Fruit fly (Drosophila melanogaster) whole organism, embryonic: ENCODE data around the gene CheA75a.

Source experiments
- CG10209 ChIP-seq: fragments of 200-800 bp; sonication (Bioruptor generic); optimal IDR thresholded peaks from 3 replicates; lab custom pipeline; 2017; ENCODE audit warnings: missing biosample characterization, mild to moderate bottlenecking, missing genetic modification characterization, missing genetic modification reagents
- CG1024 ChIP-seq: fragments of 200-800 bp; sonication (Bioruptor generic); IDR thresholded peaks from 2 replicates; pipeline ENCODE4 v1.3.6; 2022; ENCODE audit warnings: missing biosample characterization, missing genetic modification characterization
- CG10267 ChIP-seq: fragments of 200-800 bp; sonication (Bioruptor generic); optimal IDR thresholded peaks from 2 replicates; lab custom pipeline; 2018; ENCODE audit warnings: missing biosample characterization, mild to moderate bottlenecking, missing genetic modification characterization, moderate library complexity
- CG10959 ChIP-seq: fragments of 200-800 bp; sonication (Bioruptor generic); IDR thresholded peaks from 2 replicates; pipeline ENCODE4 v1.3.6; 2022; ENCODE audit warnings: missing biosample characterization, missing genetic modification characterization
- CG11695 ChIP-seq: fragments of 200-800 bp; sonication (Bioruptor generic); IDR thresholded peaks from 3 replicates; pipeline ENCODE4 v1.3.6; 2022; ENCODE audit warnings: missing biosample characterization, missing genetic modification characterization
- CG12391 ChIP-seq: fragments of 200-800 bp; sonication (Bioruptor generic); optimal IDR thresholded peaks from 3 replicates; lab custom pipeline; 2018; ENCODE audit warnings: missing biosample characterization, mild to moderate bottlenecking, missing genetic modification characterization, moderate library complexity
- CG13424 ChIP-seq: fragments of 200-800 bp; sonication (Bioruptor generic); optimal IDR thresholded peaks from 2 replicates; lab custom pipeline; 2019; ENCODE audit warnings: missing biosample characterization, mild to moderate bottlenecking, missing genetic modification characterization, moderate library complexity
- CG14014 ChIP-seq: fragments of 200-800 bp; sonication (Bioruptor generic); IDR thresholded peaks from 2 replicates; pipeline ENCODE4 v1.3.6; 2022; ENCODE audit warnings: missing biosample characterization, missing genetic modification characterization
- CG14710 ChIP-seq: fragments of 200-800 bp; sonication (Bioruptor generic); optimal IDR thresholded peaks from 3 replicates; lab custom pipeline; 2019; ENCODE audit warnings: missing biosample characterization, mild to moderate bottlenecking, missing genetic modification characterization, moderate library complexity
- CG1602 ChIP-seq: fragments of 200-800 bp; sonication (Bioruptor generic); optimal IDR thresholded peaks from 3 replicates; lab custom pipeline; 2016; ENCODE audit warnings: missing biosample characterization, missing genetic modification characterization
- CG16815 ChIP-seq: fragments of 200-800 bp; sonication (Bioruptor generic); optimal IDR thresholded peaks from 3 replicates; lab custom pipeline; 2017; ENCODE audit warnings: missing biosample characterization, mild to moderate bottlenecking, missing genetic modification characterization
- CG17328 ChIP-seq: fragments of 200-800 bp; sonication (Bioruptor generic); IDR thresholded peaks from 2 replicates; pipeline ENCODE4 v1.3.6; 2022; ENCODE audit warnings: missing biosample characterization, missing genetic modification characterization
- CG17361 ChIP-seq: fragments of 200-800 bp; sonication (Bioruptor generic); IDR thresholded peaks from 3 replicates; pipeline ENCODE4 v1.3.6; 2022; ENCODE audit warnings: missing biosample characterization, missing genetic modification characterization
- CG17385 ChIP-seq: fragments of 200-800 bp; sonication (Bioruptor generic); optimal IDR thresholded peaks from 3 replicates; lab custom pipeline; 2018; ENCODE audit warnings: missing biosample characterization, mild to moderate bottlenecking, missing genetic modification characterization
- CG31441 ChIP-seq: fragments of 200-800 bp; sonication (Bioruptor generic); IDR thresholded peaks from 2 replicates; pipeline ENCODE4 v1.3.6; 2022; ENCODE audit warnings: missing biosample characterization, missing genetic modification characterization
- CG34422 ChIP-seq: fragments of 200-800 bp; sonication (Bioruptor generic); IDR thresholded peaks from 3 replicates; pipeline ENCODE4 v1.3.6; 2022; ENCODE audit warnings: missing biosample characterization, missing genetic modification characterization
- CG5245 ChIP-seq: fragments of 200-800 bp; sonication (Bioruptor generic); optimal IDR thresholded peaks from 3 replicates; lab custom pipeline; 2016; ENCODE audit warnings: missing biosample characterization, missing genetic modification characterization
- CG6254 ChIP-seq: fragments of 200-800 bp; sonication (Bioruptor generic); optimal IDR thresholded peaks from 3 replicates; lab custom pipeline; 2017; ENCODE audit warnings: mild to moderate bottlenecking, missing biosample characterization, missing genetic modification reagents, missing genetic modification characterization
- CG6813 ChIP-seq: fragments of 200-800 bp; sonication (Bioruptor generic); optimal IDR thresholded peaks from 2 replicates; lab custom pipeline; 2017; ENCODE audit warnings: missing biosample characterization, missing genetic modification characterization, mild to moderate bottlenecking, moderate library complexity, missing genetic modification reagents
- CG7839 ChIP-seq: fragments of 200-800 bp; sonication (Bioruptor generic); optimal IDR thresholded peaks from 3 replicates; lab custom pipeline; 2018; ENCODE audit warnings: missing biosample characterization, mild to moderate bottlenecking, missing genetic modification characterization, moderate library complexity
- CG8388 ChIP-seq: fragments of 200-800 bp; sonication (Bioruptor generic); optimal IDR thresholded peaks from 2 replicates; lab custom pipeline; 2019; ENCODE audit warnings: missing biosample characterization, mild to moderate bottlenecking, missing genetic modification characterization, moderate library complexity
- CG8924 ChIP-seq: fragments of 200-800 bp; optimal IDR thresholded peaks from 3 replicates; lab custom pipeline; 2019; ENCODE audit warnings: missing biosample characterization, mild to moderate bottlenecking, missing genetic modification characterization, moderate library complexity
- CG9932 ChIP-seq: fragments of 200-800 bp; sonication (Bioruptor generic); IDR thresholded peaks from 2 replicates; pipeline ENCODE4 v1.3.6; 2022; ENCODE audit warnings: missing biosample characterization, missing genetic modification characterization
- Camta ChIP-seq: fragments of 200-800 bp; sonication (Bioruptor generic); optimal IDR thresholded peaks from 2 replicates; lab custom pipeline; 2016; ENCODE audit warnings: missing biosample characterization, missing genetic modification characterization
- Chrac-16 ChIP-seq: fragments of 200-800 bp; sonication (Bioruptor generic); optimal IDR thresholded peaks from 3 replicates; lab custom pipeline; 2016; ENCODE audit warnings: missing biosample characterization, missing genetic modification characterization
- D19A ChIP-seq: fragments of 200-800 bp; optimal IDR thresholded peaks from 3 replicates; lab custom pipeline; 2019; ENCODE audit warnings: missing biosample characterization, mild to moderate bottlenecking, missing genetic modification characterization, moderate library complexity
- D19B ChIP-seq: fragments of 200-800 bp; sonication (Bioruptor generic); optimal IDR thresholded peaks from 2 replicates; lab custom pipeline; 2017; ENCODE audit warnings: missing biosample characterization, mild to moderate bottlenecking, missing genetic modification characterization
- Fer3 ChIP-seq: fragments of 200-800 bp; sonication (Bioruptor generic); optimal IDR thresholded peaks from 2 replicates; lab custom pipeline; 2018; ENCODE audit warnings: missing biosample characterization, mild to moderate bottlenecking, missing genetic modification characterization, moderate library complexity
- Hr3 ChIP-seq: fragments of 200-800 bp; sonication (Bioruptor generic); optimal IDR thresholded peaks from 3 replicates; lab custom pipeline; 2016; ENCODE audit warnings: missing biosample characterization, missing genetic modification characterization
- Kr ChIP-seq: fragments of 200-800 bp; sonication (Bioruptor generic); optimal IDR thresholded peaks from 2 replicates; lab custom pipeline; 2017; ENCODE audit warnings: missing biosample characterization, mild to moderate bottlenecking, missing genetic modification characterization
- Sox102F ChIP-seq: fragments of 200-800 bp; sonication (Bioruptor generic); optimal IDR thresholded peaks from 2 replicates; lab custom pipeline; 2018; ENCODE audit warnings: missing biosample characterization, mild to moderate bottlenecking, missing genetic modification characterization, moderate library complexity
- Spps ChIP-seq: fragments of 200-800 bp; sonication (Bioruptor generic); optimal IDR thresholded peaks from 2 replicates; lab custom pipeline; 2018; ENCODE audit warnings: missing biosample characterization, mild to moderate bottlenecking, missing genetic modification characterization
- Xrp1 ChIP-seq: fragments of 200-800 bp; sonication (Bioruptor generic); IDR thresholded peaks from 2 replicates; pipeline ENCODE4 v1.3.6; 2022; ENCODE audit warnings: missing biosample characterization, missing genetic modification characterization
- bsh ChIP-seq, 2 experiments: fragments of 200-800 bp; sonication (Bioruptor generic); optimal IDR thresholded peaks; 2 replicates each; lab custom pipeline; 2017 to 2018; ENCODE audit warnings: mild to moderate bottlenecking in 2 of 2, missing biosample characterization in 2 of 2, missing genetic modification characterization in 2 of 2, moderate library complexity in 1 of 2
- dimm ChIP-seq: fragments of 200-800 bp; sonication (Bioruptor generic); IDR thresholded peaks from 2 replicates; pipeline ENCODE4 v1.3.6; 2022; ENCODE audit warnings: missing biosample characterization, missing genetic modification characterization
- disco-r ChIP-seq: fragments of 200-800 bp; sonication (Bioruptor generic); optimal IDR thresholded peaks from 2 replicates; lab custom pipeline; 2016; ENCODE audit warnings: missing biosample characterization, missing genetic modification characterization
- dmrt11E ChIP-seq: fragments of 200-800 bp; sonication (Bioruptor generic); optimal IDR thresholded peaks from 3 replicates; lab custom pipeline; 2018; ENCODE audit warnings: missing biosample characterization, mild to moderate bottlenecking, missing genetic modification characterization, moderate library complexity
- dmrt99B ChIP-seq: fragments of 200-800 bp; sonication (Bioruptor generic); optimal IDR thresholded peaks from 2 replicates; lab custom pipeline; 2018; ENCODE audit warnings: missing biosample characterization, mild to moderate bottlenecking, missing genetic modification characterization, moderate library complexity
- fd96Cb ChIP-seq: fragments of 200-800 bp; sonication (Bioruptor generic); optimal IDR thresholded peaks from 2 replicates; lab custom pipeline; 2018; ENCODE audit warnings: missing biosample characterization, mild to moderate bottlenecking, missing genetic modification characterization, moderate library complexity
- mld ChIP-seq: fragments of 200-800 bp; sonication (Bioruptor generic); IDR thresholded peaks from 3 replicates; pipeline ENCODE4 v1.3.6; 2022; ENCODE audit warnings: missing biosample characterization, missing genetic modification characterization; ENCODE audit not compliant: partially characterized antibody
- nerfin-1 ChIP-seq: fragments of 200-800 bp; sonication (Bioruptor generic); optimal IDR thresholded peaks from 3 replicates; lab custom pipeline; 2019; ENCODE audit warnings: missing biosample characterization, mild to moderate bottlenecking, missing genetic modification characterization, moderate library complexity
- nmo ChIP-seq: fragments of 200-800 bp; sonication (Bioruptor generic); optimal IDR thresholded peaks from 2 replicates; lab custom pipeline; 2018; ENCODE audit warnings: missing biosample characterization, mild to moderate bottlenecking, missing genetic modification characterization, moderate library complexity
- odd ChIP-seq: fragments of 200-800 bp; sonication (Bioruptor generic); optimal IDR thresholded peaks from 2 replicates; lab custom pipeline; 2017; ENCODE audit warnings: missing biosample characterization, mild to moderate bottlenecking, missing genetic modification characterization
- prd ChIP-seq, 3 experiments: fragments of >200 bp in 2 of 3; fragments of 200-800 bp in 1 of 3; sonication (Bioruptor generic) in 1 of 3; optimal IDR thresholded peaks in 2 of 3; IDR thresholded peaks in 1 of 3; 2 replicates in 2 of 3; 3 replicates in 1 of 3; pipeline versions ENCODE4 v1.3.6 to Lab custom; 2017 to 2022; ENCODE audit warnings: missing biosample characterization in 1 of 3, missing genetic modification characterization in 1 of 3
- sd ChIP-seq: fragments of 200-800 bp; sonication (Bioruptor generic); optimal IDR thresholded peaks from 3 replicates; lab custom pipeline; 2018; ENCODE audit warnings: missing biosample characterization, mild to moderate bottlenecking, missing genetic modification characterization, moderate library complexity
- vvl ChIP-seq: fragments of 200-800 bp; sonication (Bioruptor generic); IDR thresholded peaks from 2 replicates; pipeline ENCODE4 v1.3.6; 2022; ENCODE audit warnings: missing biosample characterization, missing genetic modification characterization
- zen ChIP-seq: fragments of 200-800 bp; sonication (Bioruptor generic); optimal IDR thresholded peaks from 3 replicates; lab custom pipeline; 2018; ENCODE audit warnings: missing biosample characterization, mild to moderate bottlenecking, missing genetic modification characterization, moderate library complexity

Gene CheA75a

dm6 chr3L:18289993-18290727 is 38.3 kb downstream of the CheA75a start:
- TF ChIP-seq Chrac-16 (GFP tag; lab: Kevin White, UChicago) (no peak), CG6813 (GFP tag; lab: Kevin White, UChicago) (no peak), disco-r (GFP tag; lab: Kevin White, UChicago) (no peak), Camta (GFP tag; lab: Kevin White, UChicago) (no peak), CG7839 (peak; percentile 53), Fer3 (tag; lab: Kevin White, UChicago) (no peak), CG17361 (GFP tag; lab: Robert Waterston, UW) (peak; percentile 59; the same call in 2 of the 3 replicates), CG8388 (peak; percentile 65), CG34422 (GFP tag; lab: Robert Waterston, UW) (no peak), odd (GFP tag; lab: Kevin White, UChicago) (no peak), CG1024 (GFP tag; lab: Robert Waterston, UW) (peak; percentile 32; the same call in 1 of the 2 replicates), CG31441 (GFP tag; lab: Robert Waterston, UW) (peak; percentile 62), CG10959 (GFP tag; lab: Robert Waterston, UW) (0 out of 2 replicates have a peak, but pooled peaks have one; percentile 45), CG11695 (GFP tag; lab: Robert Waterston, UW) (0 out of 3 replicates have a peak, but pooled peaks have one; percentile 13), CG17385 (peak; percentile 5), CG16815 (GFP tag; lab: Kevin White, UChicago) (peak; percentile 5), CG8924 (peak; percentile 29), CG14014 (0 out of 2 replicates have a peak, but pooled peaks have one; percentile 28), CG6254 (GFP tag; lab: Kevin White, UChicago) (peak; percentile 9), Sox102F (GFP tag; lab: Kevin White, UChicago) (peak; percentile 50), nmo (peak; percentile 43), prd (optimal IDR thresholded peaks at IDR 0.05; lab: Kevin White, UChicago) (no peak), prd (GFP tag; IDR thresholded peaks at IDR 0.05; lab: Robert Waterston, UW) (peak; percentile 57; the same call in 2 of the 3 replicates), CG10209 (GFP tag; lab: Kevin White, UChicago) (peak; percentile 21), vvl (GFP tag; lab: Robert Waterston, UW) (peak; percentile 58; the same call in 1 of the 2 replicates), sd (tag; lab: Kevin White, UChicago) (peak; percentile 35), Hr3 (GFP tag; lab: Kevin White, UChicago) (peak; percentile 19), Spps (peak; percentile 34), dmrt11E (tag; lab: Kevin White, UChicago) (peak; percentile 82), Xrp1 (GFP tag; lab: Robert Waterston, UW) (peak; percentile 78), CG9932 (GFP tag; lab: Robert Waterston, UW) (no peak), CG13424 (tag; lab: Kevin White, UChicago) (peak; percentile 21), CG14710 (peak; percentile 60), CG17328 (GFP tag; lab: Robert Waterston, UW) (peak; percentile 37; the same call in 1 of the 2 replicates), mld (GFP tag; lab: Robert Waterston, UW) (no peak), nerfin-1 (tag; lab: Kevin White, UChicago) (peak; percentile 95), CG10267 (peak; percentile 49), zen (tag; lab: Kevin White, UChicago) (peak; percentile 6), CG5245 (GFP tag; lab: Kevin White, UChicago) (no peak), dimm (GFP tag; lab: Robert Waterston, UW) (no peak), D19B (GFP tag; lab: Kevin White, UChicago) (peak; percentile 10), CG12391 (peak; percentile 66), Kr (GFP tag; lab: Kevin White, UChicago) (peak; percentile 76), dmrt99B (tag; lab: Kevin White, UChicago) (peak; percentile 42), D19A (peak; percentile 62), fd96Cb (peak; percentile 45), bsh (GFP tag; optimal IDR thresholded peaks at IDR 0.05; lab: Kevin White, UChicago) (peak in 1 of 2 experiments; percentile 68), CG1602 (GFP tag; lab: Kevin White, UChicago) (peak; percentile 35)
